Worm (Caenorhabditis elegans) whole organism, L3 larva: Measurements from ENCODE around the gene rpn-3.

Experiments used
- R02D3.7 ChIP-seq: fragments of 150-350 bp; optimal IDR thresholded peaks from 2 replicates; lab custom pipeline; 2014; ENCODE audit warnings: missing biosample characterization, missing genetic modification characterization
- ZK546.5 ChIP-seq: sonication (generic microtip); optimal IDR thresholded peaks from 2 replicates; lab custom pipeline; 2017; ENCODE audit warnings: missing biosample characterization, missing genetic modification characterization
- ama-1 ChIP-seq: fragments of 150-350 bp; optimal IDR thresholded peaks from 2 replicates; lab custom pipeline; 2018
- ceh-16 ChIP-seq: sonication (generic microtip); optimal IDR thresholded peaks from 2 replicates; lab custom pipeline; 2017; ENCODE audit warnings: missing biosample characterization, missing genetic modification characterization
- ceh-28 ChIP-seq: fragments of 150-350 bp; optimal IDR thresholded peaks from 2 replicates; lab custom pipeline; 2014; ENCODE audit warnings: missing biosample characterization, missing genetic modification reagents, missing genetic modification characterization
- egl-27 ChIP-seq: sonication (generic microtip); optimal IDR thresholded peaks from 4 replicates; lab custom pipeline; 2017; ENCODE audit warnings: missing biosample characterization, missing genetic modification reagents, missing genetic modification characterization
- egl-5 ChIP-seq: fragments of 150-350 bp; optimal IDR thresholded peaks from 2 replicates; lab custom pipeline; 2017; ENCODE audit warnings: missing biosample characterization, missing genetic modification reagents, missing genetic modification characterization, inconsistent platforms
- elt-1 ChIP-seq: fragments of 150-350 bp; optimal IDR thresholded peaks from 2 replicates; lab custom pipeline; 2014; ENCODE audit warnings: missing biosample characterization, missing genetic modification characterization
- elt-2 ChIP-seq: sonication (generic microtip); optimal IDR thresholded peaks from 2 replicates; lab custom pipeline; 2016; ENCODE audit warnings: missing genetic modification reagents, mild to moderate bottlenecking, missing genetic modification characterization, missing compliant biosample characterization
- eor-1 ChIP-seq, 2 experiments: fragments of 150-350 bp; optimal IDR thresholded peaks; 2 replicates each; lab custom pipeline; 2014 to 2018; ENCODE audit warnings: missing biosample characterization in 2 of 2, missing genetic modification characterization in 2 of 2
- fkh-10 ChIP-seq: sonication (generic microtip); optimal IDR thresholded peaks from 2 replicates; lab custom pipeline; 2017; ENCODE audit warnings: missing biosample characterization, missing genetic modification reagents, missing genetic modification characterization
- fkh-2 ChIP-seq: fragments of 150-350 bp; optimal IDR thresholded peaks from 2 replicates; lab custom pipeline; 2014; ENCODE audit warnings: missing biosample characterization, missing genetic modification reagents, missing genetic modification characterization
- hmg-11 ChIP-seq: sonication (generic microtip); optimal IDR thresholded peaks from 2 replicates; lab custom pipeline; 2016; ENCODE audit warnings: missing genetic modification characterization, missing compliant biosample characterization
- lin-15B ChIP-seq: fragments of 150-350 bp; optimal IDR thresholded peaks from 2 replicates; lab custom pipeline; 2014; ENCODE audit warnings: missing biosample characterization, missing genetic modification characterization
- lin-39 ChIP-seq: fragments of 150-350 bp; optimal IDR thresholded peaks from 2 replicates; lab custom pipeline; 2018; ENCODE audit warnings: missing biosample characterization, missing genetic modification reagents, missing genetic modification characterization
- lsy-12 ChIP-seq: sonication (generic microtip); optimal IDR thresholded peaks from 2 replicates; lab custom pipeline; 2016; ENCODE audit warnings: mild to moderate bottlenecking, missing genetic modification characterization, missing compliant biosample characterization
- mdl-1 ChIP-seq: fragments of 150-350 bp; optimal IDR thresholded peaks from 2 replicates; lab custom pipeline; 2014; ENCODE audit warnings: missing biosample characterization, missing genetic modification characterization
- nfya-1 ChIP-seq: sonication (generic microtip); optimal IDR thresholded peaks from 2 replicates; lab custom pipeline; 2017; ENCODE audit warnings: missing genetic modification characterization, mild to moderate bottlenecking, missing compliant biosample characterization, antibody characterized with exemption, moderate library complexity; ENCODE audit not compliant: insufficient read depth
- nhr-11 ChIP-seq: fragments of 150-350 bp; optimal IDR thresholded peaks from 2 replicates; lab custom pipeline; 2014; ENCODE audit warnings: missing biosample characterization, missing genetic modification characterization
- nhr-12 ChIP-seq: fragments of 150-350 bp; optimal IDR thresholded peaks from 2 replicates; lab custom pipeline; 2014; ENCODE audit warnings: missing biosample characterization, missing genetic modification characterization
- nhr-23 ChIP-seq: fragments of 150-350 bp; optimal IDR thresholded peaks from 2 replicates; lab custom pipeline; 2014; ENCODE audit warnings: missing biosample characterization, missing genetic modification reagents, missing genetic modification characterization
- nhr-237 ChIP-seq: fragments of 150-350 bp; optimal IDR thresholded peaks from 2 replicates; lab custom pipeline; 2014; ENCODE audit warnings: missing biosample characterization, missing genetic modification characterization
- nhr-25 ChIP-seq: sonication (generic microtip); optimal IDR thresholded peaks from 2 replicates; lab custom pipeline; 2017; ENCODE audit warnings: missing biosample characterization, missing genetic modification characterization
- nhr-28 ChIP-seq: fragments of 150-350 bp; optimal IDR thresholded peaks from 2 replicates; lab custom pipeline; 2014; ENCODE audit warnings: missing biosample characterization, missing genetic modification characterization
- nhr-43 ChIP-seq: sonication (generic microtip); optimal IDR thresholded peaks from 2 replicates; lab custom pipeline; 2016; ENCODE audit warnings: mild to moderate bottlenecking, missing genetic modification characterization, missing compliant biosample characterization; ENCODE audit not compliant: poor library complexity, severe bottlenecking
- nhr-76 ChIP-seq: fragments of 150-350 bp; sonication (generic microtip); optimal IDR thresholded peaks from 5 replicates; lab custom pipeline; 2014; ENCODE audit warnings: missing biosample characterization, missing genetic modification characterization
- nhr-77 ChIP-seq: fragments of 150-350 bp; optimal IDR thresholded peaks from 2 replicates; lab custom pipeline; 2014; ENCODE audit warnings: missing biosample characterization, missing genetic modification characterization
- pha-4 ChIP-seq: fragments of 150-350 bp; optimal IDR thresholded peaks from 2 replicates; lab custom pipeline; 2014; ENCODE audit warnings: missing biosample characterization, missing genetic modification reagents, missing genetic modification characterization
- pqm-1 ChIP-seq: fragments of 150-350 bp; optimal IDR thresholded peaks from 2 replicates; lab custom pipeline; 2017; ENCODE audit warnings: missing biosample characterization, missing genetic modification characterization, inconsistent platforms
- skn-1 ChIP-seq: fragments of 150-350 bp; optimal IDR thresholded peaks from 2 replicates; lab custom pipeline; 2014; ENCODE audit warnings: missing biosample characterization, missing genetic modification characterization
- snpc-4 ChIP-seq: fragments of 150-350 bp; optimal IDR thresholded peaks from 2 replicates; lab custom pipeline; 2014; ENCODE audit warnings: missing biosample characterization, missing genetic modification characterization
- tbx-2 ChIP-seq: sonication (generic microtip); optimal IDR thresholded peaks from 2 replicates; lab custom pipeline; 2016; ENCODE audit warnings: mild to moderate bottlenecking, missing genetic modification characterization, missing compliant biosample characterization
- unc-39 ChIP-seq: sonication (generic microtip); optimal IDR thresholded peaks from 4 replicates; lab custom pipeline; 2017; ENCODE audit warnings: missing biosample characterization, missing genetic modification characterization
- unc-62 ChIP-seq: fragments of 150-350 bp; sonication (generic microtip); optimal IDR thresholded peaks from 4 replicates; lab custom pipeline; 2014; ENCODE audit warnings: missing biosample characterization, missing genetic modification reagents, missing genetic modification characterization
- zag-1 ChIP-seq: fragments of 150-350 bp; optimal IDR thresholded peaks from 2 replicates; lab custom pipeline; 2014; ENCODE audit warnings: missing biosample characterization, missing genetic modification characterization
- ztf-11 ChIP-seq: fragments of 150-350 bp; optimal IDR thresholded peaks from 2 replicates; lab custom pipeline; 2014; ENCODE audit warnings: missing biosample characterization, missing genetic modification characterization

Gene rpn-3

ce11 chrIII:8409166-8409565, 38.0 kb upstream of the rpn-3 start, which contains the start of gene ZK353.9:
TSS of gene ZK353.9 (plus strand) at chrIII:8409496.
- TF ChIP-seq nhr-12 (tag; lab: Kevin White, UChicago) (no peak), egl-27 (tag; lab: Kevin White, UChicago) (no peak)

- TF ChIP-seq lin-39 (no peak), skn-1 (tag; lab: Kevin White, UChicago) (no peak), nhr-23 (tag; lab: Kevin White, UChicago) (no peak), nhr-76 (tag; lab: Kevin White, UChicago) (no peak), ztf-11 (tag; lab: Kevin White, UChicago) (no peak), ZK546.5 (tag; lab: Kevin White, UChicago) (no peak), nhr-43 (tag; lab: Kevin White, UChicago) (no peak), fkh-10 (no peak), pha-4 (no peak), unc-39 (tag; lab: Kevin White, UChicago) (no peak), nhr-12 (tag; lab: Kevin White, UChicago) (no peak), hmg-11 (tag; lab: Kevin White, UChicago) (no peak), ceh-28 (tag; lab: Kevin White, UChicago) (no peak), mdl-1 (tag; lab: Kevin White, UChicago) (no peak), lin-15B (tag; lab: Kevin White, UChicago) (no peak), nhr-237 (tag; lab: Kevin White, UChicago) (no peak), zag-1 (tag; lab: Kevin White, UChicago) (no peak), R02D3.7 (tag; lab: Kevin White, UChicago) (no peak), tbx-2 (tag; lab: Kevin White, UChicago) (no peak), unc-62 (GFP tag; lab: Kevin White, UChicago) (no peak)
Observed at ce11 chrIII:8410747-8411146, 36.4 kb upstream of the rpn-3 start.

- peak; percentile 23 for TF ChIP-seq R02D3.7 (tag; lab: Kevin White, UChicago)
- TF ChIP-seq fkh-2 (tag; lab: Kevin White, UChicago): no peak
- TF ChIP-seq nfya-1 (tag; lab: Kevin White, UChicago): peak; percentile 99
- TF ChIP-seq snpc-4 (tag; lab: Kevin White, UChicago): peak; percentile 82
- TF ChIP-seq fkh-10: peak; percentile 75
- no peak for TF ChIP-seq nhr-11 (tag; lab: Kevin White, UChicago)
- peak; percentile 59 for TF ChIP-seq ceh-28 (tag; lab: Kevin White, UChicago)
- TF ChIP-seq egl-5 (tag; lab: Kevin White, UChicago): peak; percentile 60
- TF ChIP-seq unc-39 (tag; lab: Kevin White, UChicago): no peak
- TF ChIP-seq nhr-12 (tag; lab: Kevin White, UChicago): no peak
- peak; percentile 80 for TF ChIP-seq hmg-11 (tag; lab: Kevin White, UChicago)
- peak; percentile 83 for TF ChIP-seq nhr-25 (tag; lab: Kevin White, UChicago)
- no peak for TF ChIP-seq ztf-11 (tag; lab: Kevin White, UChicago)
- no peak for TF ChIP-seq eor-1 (tag; optimal IDR thresholded peaks at IDR 0.05; lab: Kevin White, UChicago)
- peak; percentile 55 for TF ChIP-seq elt-1 (tag; lab: Kevin White, UChicago)
- TF ChIP-seq pha-4: peak; percentile 82
- no peak for TF ChIP-seq egl-27 (tag; lab: Kevin White, UChicago)
- peak; percentile 65 for TF ChIP-seq elt-2 (tag; lab: Kevin White, UChicago)
- TF ChIP-seq ama-1: no peak
- TF ChIP-seq tbx-2 (tag; lab: Kevin White, UChicago): no peak
- peak; percentile 78 for TF ChIP-seq nhr-23 (tag; lab: Kevin White, UChicago)
- TF ChIP-seq nhr-28: no peak
- peak; percentile 66 for TF ChIP-seq pqm-1 (tag; lab: Kevin White, UChicago)
- no peak for TF ChIP-seq mdl-1 (tag; lab: Kevin White, UChicago)
- peak; percentile 77 for TF ChIP-seq lin-39
- TF ChIP-seq nhr-77 (tag; lab: Kevin White, UChicago): no peak
- TF ChIP-seq nhr-43 (tag; lab: Kevin White, UChicago): peak; percentile 14
- peak; percentile 88 for TF ChIP-seq lin-15B (tag; lab: Kevin White, UChicago)
- TF ChIP-seq lsy-12 (tag; lab: Kevin White, UChicago): peak; percentile 85
- TF ChIP-seq skn-1 (tag; lab: Kevin White, UChicago): peak; percentile 35
- no peak for TF ChIP-seq ceh-16 (tag; lab: Kevin White, UChicago)
- TF ChIP-seq unc-62 (GFP tag; lab: Kevin White, UChicago): peak; percentile 70
Observed at ce11 chrIII:8411976-8412375, 35.2 kb upstream of the rpn-3 start.
